Worm (Caenorhabditis elegans): ENCODE measurements around the gene cah-1.
"Not testable (repeated sequence)": the region's sequence is repeated elsewhere in the genome, so short reads cannot be mapped to it uniquely, and the experiment has no call there.

- not testable (repeated sequence) for TF ChIP-seq nhr-76 (tag; optimal IDR thresholded peaks at IDR 0.05); elt-1 (tag; optimal IDR thresholded peaks at IDR 0.05; ENCODE audit: borderline replicate concordance, insufficient read depth); unc-39 (tag; optimal IDR thresholded peaks at IDR 0.05); mep-1 (tag; optimal IDR thresholded peaks at IDR 0.05); elt-3 (tag; optimal IDR thresholded peaks at IDR 0.05); unc-62 (GFP tag; optimal IDR thresholded peaks at IDR 0.05); pha-4 (tag; optimal IDR thresholded peaks at IDR 0.05); lin-13 (tag; optimal IDR thresholded peaks at IDR 0.05); nhr-237 (tag; optimal IDR thresholded peaks at IDR 0.05); snpc-4 (tag; optimal IDR thresholded peaks at IDR 0.05); bed-3 (GFP tag; optimal IDR thresholded peaks at IDR 0.05); ztf-11 (tag; optimal IDR thresholded peaks at IDR 0.05); nhr-12 (tag; optimal IDR thresholded peaks at IDR 0.05); mls-2 (tag; optimal IDR thresholded peaks at IDR 0.05)
Measured at ce11 chrIII:5055709-5056108, 29.7 kb downstream of the cah-1 start, which contains the start of gene C45G9.9.
